Fruit fly (Drosophila melanogaster): ENCODE measurements around the gene Ace.
A peak's percentile ranks its signal among the peaks of the same experiment; 100 is the strongest.

Ace gene

dm6 chr3R:13260114-13260673 lies 877 bp upstream of the Ace start, which contains the start of gene CG11686 (continued):
- TF ChIP-seq rib (GFP tag; IDR thresholded peaks at IDR 0.05) (0 out of 2 replicates have a peak, but pooled peaks have one; percentile 16), nerfin-1 (tag; optimal IDR thresholded peaks at IDR 0.05) (no peak), E2f1 (GFP tag; IDR thresholded peaks at IDR 0.05) (peak; percentile 29; the same call in 1 of the 2 replicates), mirr (GFP tag; optimal IDR thresholded peaks at IDR 0.05) (no peak), CG18476 (GFP tag; optimal IDR thresholded peaks at IDR 0.05) (peak; percentile 98), fu2 (GFP tag; optimal IDR thresholded peaks at IDR 0.05) (no peak), gsb (GFP tag; IDR thresholded peaks at IDR 0.05) (no peak), ab (GFP tag; optimal IDR thresholded peaks at IDR 0.05) (no peak), slp2 (GFP tag; optimal IDR thresholded peaks at IDR 0.05) (peak; percentile 15), slbo (GFP tag; IDR thresholded peaks at IDR 0.05) (peak; percentile 35; the same call in 1 of the 2 replicates), CG30020 (tag; optimal IDR thresholded peaks at IDR 0.05) (no peak), repo (GFP tag; optimal IDR thresholded peaks at IDR 0.05) (no peak), cad (GFP tag; optimal IDR thresholded peaks at IDR 0.05) (no peak), H15 (GFP tag; IDR thresholded peaks at IDR 0.05) (no peak), Ptx1 (GFP tag; IDR thresholded peaks at IDR 0.05) (no peak), amos (GFP tag; IDR thresholded peaks at IDR 0.05; ENCODE audit: partially characterized antibody) (peak; percentile 6; the same call in 1 of the 2 replicates), Hmr (GFP tag; optimal IDR thresholded peaks at IDR 0.05) (no peak), CG3065 (GFP tag; optimal IDR thresholded peaks at IDR 0.05) (no peak), scrt (GFP tag; optimal IDR thresholded peaks at IDR 0.05) (peak; percentile 97), CG16813 (GFP tag; IDR thresholded peaks at IDR 0.05; ENCODE audit: partially characterized antibody) (no peak), CG9817 (tag; optimal IDR thresholded peaks at IDR 0.05) (no peak), kah (GFP tag; optimal IDR thresholded peaks at IDR 0.05) (peak; percentile 88), Doc3 (GFP tag; IDR thresholded peaks at IDR 0.05; ENCODE audit: partially characterized antibody) (no peak), CG14014 (GFP tag; IDR thresholded peaks at IDR 0.05) (no peak), sqz (GFP tag; optimal IDR thresholded peaks at IDR 0.05) (no peak), pnt (GFP tag; optimal IDR thresholded peaks at IDR 0.05) (no peak), oc (tag; optimal IDR thresholded peaks at IDR 0.05) (peak; percentile 48), ro (GFP tag; IDR thresholded peaks at IDR 0.05) (no peak), CG18764 (GFP tag; optimal IDR thresholded peaks at IDR 0.05) (no peak), Fer3 (tag; optimal IDR thresholded peaks at IDR 0.05) (no peak), CG12659 (GFP tag; optimal IDR thresholded peaks at IDR 0.05) (peak; percentile 13), CG11247 (GFP tag; IDR thresholded peaks at IDR 0.05) (no peak), CG43689 (GFP tag; IDR thresholded peaks at IDR 0.05) (no peak), CG6791 (GFP tag; IDR thresholded peaks at IDR 0.05; ENCODE audit: partially characterized antibody) (peak; percentile 67), Gsc (GFP tag; IDR thresholded peaks at IDR 0.05) (no peak), CG4707 (GFP tag; optimal IDR thresholded peaks at IDR 0.05) (peak; percentile 2), CG16779 (GFP tag; IDR thresholded peaks at IDR 0.05) (no peak), ftz-f1 (GFP tag; optimal IDR thresholded peaks at IDR 0.05) (peak; percentile 28), dm (GFP tag; optimal IDR thresholded peaks at IDR 0.05) (no peak), Atf6 (GFP tag; IDR thresholded peaks at IDR 0.05) (0 out of 2 replicates have a peak, but pooled peaks have one; percentile 15), eve (GFP tag; optimal IDR thresholded peaks at IDR 0.05) (no peak), so (GFP tag; IDR thresholded peaks at IDR 0.05) (no peak), CG8388 (GFP tag; optimal IDR thresholded peaks at IDR 0.05) (no peak), wek (GFP tag; optimal IDR thresholded peaks at IDR 0.05) (peak; percentile 23), chif (GFP tag; optimal IDR thresholded peaks at IDR 0.05) (no peak), Rfx (GFP tag; IDR thresholded peaks at IDR 0.05) (0 out of 2 replicates have a peak, but pooled peaks have one; percentile 6), Meics (GFP tag; optimal IDR thresholded peaks at IDR 0.05) (peak; percentile 39), CG33557 (GFP tag; optimal IDR thresholded peaks at IDR 0.05) (no peak), Doc2 (GFP tag; IDR thresholded peaks at IDR 0.05) (no peak), CG15011 (GFP tag; optimal IDR thresholded peaks at IDR 0.05) (no peak), CG10654 (GFP tag; optimal IDR thresholded peaks at IDR 0.05) (no peak)
